Fruit fly (Drosophila melanogaster): ENCODE data around the gene CG6793.

The CG6793 gene

DNA sequence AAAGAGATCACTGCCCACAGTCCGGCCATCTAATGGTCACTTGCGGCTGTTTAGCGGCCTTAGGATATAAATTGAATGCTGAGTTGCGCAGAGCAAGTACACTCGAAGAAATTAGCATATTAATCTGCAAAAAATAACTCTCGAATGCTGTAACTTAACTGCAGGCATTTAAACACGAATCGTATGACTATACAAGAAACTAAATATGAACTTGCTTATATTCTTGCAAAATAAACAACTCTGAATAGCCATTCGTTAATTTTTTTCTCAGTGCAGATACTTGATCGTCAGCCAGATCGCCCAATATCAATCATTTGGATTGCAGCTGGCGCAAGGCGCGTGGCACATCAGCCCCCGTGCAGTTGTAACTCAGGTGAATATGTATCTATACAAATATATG lies 30.9 kb downstream of the CG6793 start (continued):
- no peak for TF ChIP-seq CG14014 (GFP tag; IDR thresholded peaks at IDR 0.05)
- peak; percentile 4 for TF ChIP-seq ind (GFP tag; optimal IDR thresholded peaks at IDR 0.05)
- no peak for TF ChIP-seq az2 (GFP tag; optimal IDR thresholded peaks at IDR 0.05)
- peak; percentile 33 for TF ChIP-seq Sox102F (GFP tag; optimal IDR thresholded peaks at IDR 0.05)
- peak; percentile 81 for TF ChIP-seq sens (GFP tag)
- TF ChIP-seq vnd (GFP tag; IDR thresholded peaks at IDR 0.05; ENCODE audit: partially characterized antibody): no peak
- TF ChIP-seq HLH3B (GFP tag; IDR thresholded peaks at IDR 0.05): no peak
- no peak for TF ChIP-seq CG12071 (GFP tag; optimal IDR thresholded peaks at IDR 0.05)

DNA sequence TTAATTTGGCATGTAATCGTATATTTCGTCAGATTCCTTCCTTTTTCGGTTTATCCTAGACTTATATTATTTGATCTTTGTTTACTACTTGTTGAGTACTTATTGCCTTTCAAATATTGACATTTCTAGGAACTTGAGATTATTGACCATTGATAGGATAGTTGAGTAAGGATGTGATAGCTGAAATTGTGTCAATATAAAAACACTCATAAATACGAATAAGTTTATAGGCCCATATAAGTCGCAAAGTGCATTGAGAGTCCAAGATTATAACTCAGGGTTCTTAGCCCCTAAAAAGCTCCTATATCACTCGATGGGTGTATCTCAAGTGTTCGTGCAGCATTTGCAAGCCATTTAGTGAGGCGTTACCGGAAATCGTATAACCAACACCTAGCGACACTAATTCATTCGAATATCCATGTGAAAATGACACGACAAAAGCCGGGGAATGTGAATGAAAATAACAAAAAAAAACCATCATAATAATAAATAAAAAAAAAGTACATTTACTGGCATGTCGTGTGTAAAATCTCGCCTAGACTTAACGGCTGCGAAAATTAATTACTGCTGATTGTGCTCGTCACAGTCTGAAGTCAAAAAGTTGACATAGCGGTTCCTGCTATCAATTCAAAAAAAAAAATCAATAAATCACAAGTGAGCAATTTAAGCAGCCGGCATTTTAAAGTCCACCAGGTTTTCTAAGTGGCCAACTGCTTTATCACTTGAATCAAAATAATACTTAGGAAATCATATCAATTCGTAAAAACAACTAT lies 31.9 kb downstream of the CG6793 start:
- TF ChIP-seq CG5180 (GFP tag; optimal IDR thresholded peaks at IDR 0.05) (no peak), sens (GFP tag) (peak; percentile 55), exex (tag; optimal IDR thresholded peaks at IDR 0.05) (peak; percentile 71), CG15696 (tag; optimal IDR thresholded peaks at IDR 0.05) (peak; percentile 18)

DNA sequence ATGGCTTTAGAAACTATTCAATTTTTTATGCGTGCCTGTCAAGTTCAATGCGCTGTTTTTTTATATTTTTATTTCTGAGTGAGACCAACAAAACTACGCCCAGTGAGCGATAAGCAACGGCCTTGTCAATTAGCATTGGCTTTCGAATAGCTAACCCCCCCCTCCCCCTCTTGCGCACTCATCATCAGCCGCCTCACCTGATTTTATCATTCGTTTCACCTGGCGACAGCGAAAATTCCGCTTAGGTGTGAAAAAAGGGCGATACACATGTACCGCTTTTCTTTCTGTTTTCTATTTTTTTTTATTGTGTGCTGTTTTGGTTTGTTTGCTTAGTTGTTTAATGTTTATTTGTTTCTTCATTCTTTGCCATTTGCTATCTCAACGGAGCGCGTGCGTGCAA lies 32.8 kb downstream of the CG6793 start:
- TF ChIP-seq CG12071 (GFP tag; optimal IDR thresholded peaks at IDR 0.05): no peak
- TF ChIP-seq inv (GFP tag; IDR thresholded peaks at IDR 0.05; ENCODE audit: partially characterized antibody): no peak
- peak; percentile 5 for TF ChIP-seq Med (GFP tag)
- peak; percentile 62 for TF ChIP-seq crol (GFP tag; IDR thresholded peaks at IDR 0.05)
- no peak for TF ChIP-seq zen (tag; optimal IDR thresholded peaks at IDR 0.05)
- TF ChIP-seq sd (tag; optimal IDR thresholded peaks at IDR 0.05): peak; percentile 50
- peak; percentile 57 for TF ChIP-seq sens (GFP tag)
- TF ChIP-seq ftz-f1 (GFP tag; optimal IDR thresholded peaks at IDR 0.05): peak; percentile 59
- TF ChIP-seq ems (GFP tag; optimal IDR thresholded peaks at IDR 0.05): no peak
- TF ChIP-seq Ets97D (GFP tag; optimal IDR thresholded peaks at IDR 0.05): no peak
- TF ChIP-seq dmrt11E (tag; optimal IDR thresholded peaks at IDR 0.05): no peak
- no peak for TF ChIP-seq her (GFP tag; optimal IDR thresholded peaks at IDR 0.05)
- TF ChIP-seq trh (GFP tag; optimal IDR thresholded peaks at IDR 0.05): no peak
- no peak for TF ChIP-seq H15 (GFP tag; IDR thresholded peaks at IDR 0.05)
- TF ChIP-seq grn (GFP tag; optimal IDR thresholded peaks at IDR 0.05): peak; percentile 37

DNA sequence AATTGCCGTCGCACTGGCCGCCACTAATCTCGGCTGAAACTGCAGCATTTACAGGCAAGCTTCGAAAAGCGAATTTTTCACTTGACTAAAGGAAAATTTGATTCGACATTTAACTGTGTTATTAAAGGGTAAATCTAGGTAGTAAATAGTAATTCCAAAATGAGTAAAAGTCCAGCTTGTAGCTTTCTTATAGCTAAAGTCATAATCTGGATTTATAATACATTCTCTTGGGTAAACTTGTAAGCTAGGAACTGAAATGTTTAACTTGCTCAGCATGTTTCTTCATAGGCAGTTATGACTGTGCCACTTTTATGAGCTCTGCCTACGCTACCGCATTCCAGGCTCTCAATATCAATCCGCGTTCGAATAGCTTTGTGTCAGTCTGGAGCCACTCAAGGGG lies 34.1 kb downstream of the CG6793 start:
- peak; percentile 39 for TF ChIP-seq sd (tag; optimal IDR thresholded peaks at IDR 0.05)
- 0 out of 3 replicates have a peak, but pooled peaks have one; percentile 15 for TF ChIP-seq row (GFP tag; IDR thresholded peaks at IDR 0.05)
- no peak for TF ChIP-seq CG9817 (tag; optimal IDR thresholded peaks at IDR 0.05)
- no peak for TF ChIP-seq seq (GFP tag; IDR thresholded peaks at IDR 0.05)
- TF ChIP-seq NC2β (GFP tag; optimal IDR thresholded peaks at IDR 0.05): no peak
- TF ChIP-seq CG34422 (GFP tag; IDR thresholded peaks at IDR 0.05): no peak
- TF ChIP-seq CG2875 (GFP tag; optimal IDR thresholded peaks at IDR 0.05): no peak
- 0 out of 2 replicates have a peak, but pooled peaks have one; percentile 26 for TF ChIP-seq Atf6 (GFP tag; IDR thresholded peaks at IDR 0.05)
- no peak for TF ChIP-seq prd (optimal IDR thresholded peaks at IDR 0.05)
- TF ChIP-seq prd (GFP tag; IDR thresholded peaks at IDR 0.05): 0 out of 3 replicates have a peak, but pooled peaks have one; percentile 18
- TF ChIP-seq CG6272 (GFP tag; IDR thresholded peaks at IDR 0.05): no peak
- peak; percentile 54 for TF ChIP-seq Drgx (GFP tag; IDR thresholded peaks at IDR 0.05)
- peak; percentile 65 for TF ChIP-seq grau (tag; optimal IDR thresholded peaks at IDR 0.05)
